Worm (Caenorhabditis elegans) whole organism, L4/young adult: ENCODE results near the gene degl-2.
"Not testable (repeated sequence)": the region's sequence is repeated elsewhere in the genome, so short reads cannot be mapped to it uniquely, and the experiment has no call there.

ENCODE experiments used
- W03F9.2 ChIP-seq: fragments of 150-350 bp; optimal IDR thresholded peaks from 2 replicates; lab custom pipeline; 2014; ENCODE audit warnings: missing biosample characterization, missing genetic modification characterization
- dao-5 ChIP-seq: sonication (generic microtip); optimal IDR thresholded peaks from 2 replicates; lab custom pipeline; 2016; ENCODE audit warnings: missing genotype, missing genetic modification characterization, moderate library complexity, missing compliant biosample characterization
- him-1 ChIP-seq: sonication (generic microtip); optimal IDR thresholded peaks from 2 replicates; lab custom pipeline; 2016; ENCODE audit warnings: missing genotype, missing genetic modification reagents, missing genetic modification characterization, missing compliant biosample characterization

The degl-2 gene

ce11 chrIV:9677226-9677992 lies 34.1 kb downstream of the degl-2 start:
- no peak for TF ChIP-seq dao-5 (tag; lab: Kevin White, UChicago)
- peak; percentile 1 for TF ChIP-seq him-1 (tag; lab: Kevin White, UChicago)
- peak; percentile 49 for TF ChIP-seq W03F9.2 (tag; lab: Kevin White, UChicago)

ce11 chrIV:9678007-9678406 lies 34.7 kb downstream of the degl-2 start:
- TF ChIP-seq him-1 (tag; lab: Kevin White, UChicago) (no peak), W03F9.2 (tag; lab: Kevin White, UChicago) (no peak), dao-5 (tag; lab: Kevin White, UChicago) (no peak)

- TF ChIP-seq him-1 (tag; lab: Kevin White, UChicago), result no peak
Observed at ce11 chrIV:9679296-9679695, 36.0 kb downstream of the degl-2 start.

ce11 chrIV:9680841-9681240 lies 37.6 kb downstream of the degl-2 start, which contains the start of gene ins-8:
ins-8 (minus strand) TSS chrIV:9680941.
- TF ChIP-seq W03F9.2 (tag; lab: Kevin White, UChicago) (no peak), him-1 (tag; lab: Kevin White, UChicago) (no peak), dao-5 (tag; lab: Kevin White, UChicago) (no peak)

- TF ChIP-seq him-1 (tag; lab: Kevin White, UChicago), result no peak
- TF ChIP-seq dao-5 (tag; lab: Kevin White, UChicago), result no peak
- TF ChIP-seq W03F9.2 (tag; lab: Kevin White, UChicago), result no peak
Observed at ce11 chrIV:9682514-9682913, 39.2 kb downstream of the degl-2 start, which contains the start of gene ins-7. ins-7 (minus strand) TSS chrIV:9682845.

ce11 chrIV:9683433-9683832 lies 40.1 kb downstream of the degl-2 start, which contains the start of the genes htas-1 and ZK1251.3:
htas-1 (minus strand) TSS chrIV:9683533.
ZK1251.3 (plus strand) TSS chrIV:9683658.
- TF ChIP-seq W03F9.2 (tag; lab: Kevin White, UChicago), result no peak

- not testable (repeated sequence) for TF ChIP-seq him-1, dao-5, W03F9.2 (tag; lab: Kevin White, UChicago)
Observed at ce11 chrIV:9688715-9689114, 45.4 kb downstream of the degl-2 start, which contains the start of gene msp-76. msp-76 (plus strand) TSS chrIV:9689015.

ce11 chrIV:9690644-9691043 lies 47.4 kb downstream of the degl-2 start, which contains the start of gene sdz-36:
sdz-36 (plus strand) TSS chrIV:9690944.
- TF ChIP-seq dao-5 (tag; lab: Kevin White, UChicago), result no peak
- TF ChIP-seq him-1 (tag; lab: Kevin White, UChicago), result no peak
- no peak for TF ChIP-seq W03F9.2 (tag; lab: Kevin White, UChicago)

ce11 chrIV:9692874-9693273 lies 49.6 kb downstream of the degl-2 start, which contains the start of gene twk-9:
twk-9 (plus strand) TSS chrIV:9693174.
- TF ChIP-seq W03F9.2 (tag; lab: Kevin White, UChicago) (no peak), dao-5 (tag; lab: Kevin White, UChicago) (no peak), him-1 (tag; lab: Kevin White, UChicago) (no peak)
